Worm (Caenorhabditis elegans) whole organism, L4 larva: ENCODE measurements around the gene egl-45.

ENCODE experiments used
- D1046.2 ChIP-seq: fragments of 200-800 bp; sonication (Bioruptor generic); IDR thresholded peaks from 2 replicates; pipeline ENCODE4 v1.3.6; 2022; ENCODE audit warnings: missing genetic modification characterization, missing compliant biosample characterization
- T20F7.1 ChIP-seq: fragments of 200-800 bp; sonication (Bioruptor generic); optimal IDR thresholded peaks from 2 replicates; lab custom pipeline; 2018; ENCODE audit warnings: mild to moderate bottlenecking, missing genetic modification characterization, missing compliant biosample characterization
- T26A8.4 ChIP-seq: fragments of 200-800 bp; sonication (Bioruptor generic); IDR thresholded peaks from 2 replicates; pipeline ENCODE4 v1.3.6; 2022; ENCODE audit warnings: missing genetic modification characterization, missing compliant biosample characterization
- Y48G9A.11 ChIP-seq: fragments of 200-800 bp; sonication (Bioruptor generic); IDR thresholded peaks from 2 replicates; pipeline ENCODE4 v1.3.6; 2022; ENCODE audit warnings: missing genetic modification reagents, missing genetic modification characterization, missing compliant biosample characterization
- ZK546.5 ChIP-seq, 2 experiments: sonication (generic microtip); optimal IDR thresholded peaks; 2 replicates each; lab custom pipeline; 2017; ENCODE audit warnings: missing biosample characterization in 2 of 2, missing genetic modification characterization in 2 of 2
- aha-1 ChIP-seq: fragments of 150-350 bp; peaks from one replicate; lab custom pipeline; 2014; ENCODE audit warnings: missing biosample characterization, missing genetic modification characterization
- ama-1 ChIP-seq: fragments of 150-350 bp; optimal IDR thresholded peaks from 2 replicates; lab custom pipeline; 2014; ENCODE audit warnings: inconsistent platforms, mixed read lengths
- ceh-28 ChIP-seq: fragments of 150-350 bp; optimal IDR thresholded peaks from 2 replicates; lab custom pipeline; 2014; ENCODE audit warnings: missing biosample characterization, missing genetic modification reagents, missing genetic modification characterization
- cey-2 ChIP-seq: sonication (generic microtip); optimal IDR thresholded peaks from 3 replicates; lab custom pipeline; 2017; ENCODE audit warnings: missing genetic modification characterization, mild to moderate bottlenecking, missing compliant biosample characterization, antibody characterized with exemption, borderline replicate concordance; ENCODE audit not compliant: insufficient read depth
- ctbp-1 ChIP-seq: fragments of 200-800 bp; sonication (Bioruptor generic); IDR thresholded peaks from 2 replicates; pipeline ENCODE4 v1.3.6; 2022; ENCODE audit warnings: missing genetic modification reagents, missing genetic modification characterization, missing compliant biosample characterization
- daf-16 ChIP-seq, 3 experiments: sonication (generic microtip); optimal IDR thresholded peaks; 2 replicates each; lab custom pipeline; 2016 to 2017; ENCODE audit warnings: missing genetic modification characterization in 3 of 3, missing genetic modification reagents in 3 of 3, mild to moderate bottlenecking in 2 of 3, missing compliant biosample characterization in 2 of 3, missing biosample characterization in 1 of 3, moderate library complexity in 1 of 3
- dmd-8 ChIP-seq: fragments of 200-800 bp; sonication (Bioruptor generic); IDR thresholded peaks from 2 replicates; pipeline ENCODE4 v1.3.6; 2022; ENCODE audit warnings: missing genetic modification characterization, missing compliant biosample characterization
- duxl-1 ChIP-seq: sonication (generic microtip); optimal IDR thresholded peaks from 2 replicates; lab custom pipeline; 2016; ENCODE audit warnings: mild to moderate bottlenecking, missing genetic modification characterization, moderate library complexity, missing compliant biosample characterization; ENCODE audit not compliant: poor library complexity
- dve-1 ChIP-seq: sonication (generic microtip); optimal IDR thresholded peaks from 2 replicates; lab custom pipeline; 2017; ENCODE audit warnings: antibody characterized with exemption, mild to moderate bottlenecking, missing genetic modification characterization, missing compliant biosample characterization; ENCODE audit not compliant: insufficient read depth
- egl-27 ChIP-seq: sonication (generic microtip); optimal IDR thresholded peaks from 3 replicates; lab custom pipeline; 2017; ENCODE audit warnings: missing biosample characterization, missing genetic modification reagents, missing genetic modification characterization
- fos-1 ChIP-seq: fragments of 150-350 bp; optimal IDR thresholded peaks from 2 replicates; lab custom pipeline; 2014; ENCODE audit warnings: missing biosample characterization, missing genetic modification characterization
- hif-1 ChIP-seq, 2 experiments: sonication (generic microtip); optimal IDR thresholded peaks; 2 replicates each; lab custom pipeline; 2016 to 2017; ENCODE audit warnings: missing compliant biosample characterization in 2 of 2, missing genetic modification characterization in 2 of 2, missing genetic modification reagents in 2 of 2, missing genotype in 2 of 2, mild to moderate bottlenecking in 1 of 2
- mxl-3 ChIP-seq: fragments of 200-800 bp; sonication (Bioruptor generic); optimal IDR thresholded peaks from 2 replicates; lab custom pipeline; 2018; ENCODE audit warnings: mild to moderate bottlenecking, missing genetic modification characterization, missing compliant biosample characterization
- nhr-6 ChIP-seq: fragments of 150-350 bp; optimal IDR thresholded peaks from 2 replicates; lab custom pipeline; 2014; ENCODE audit warnings: missing biosample characterization, missing genetic modification characterization
- nhr-77 ChIP-seq: fragments of 150-350 bp; optimal IDR thresholded peaks from 2 replicates; lab custom pipeline; 2014; ENCODE audit warnings: missing biosample characterization, missing genetic modification characterization
- pqm-1 ChIP-seq: sonication (generic microtip); optimal IDR thresholded peaks from 2 replicates; lab custom pipeline; 2017; ENCODE audit warnings: missing biosample characterization, missing genetic modification characterization
- rbr-2 ChIP-seq: sonication (generic microtip); optimal IDR thresholded peaks from 2 replicates; lab custom pipeline; 2016; ENCODE audit warnings: missing genotype, missing genetic modification characterization, missing compliant biosample characterization
- set-16 ChIP-seq: fragments of 200-800 bp; sonication (Bioruptor generic); IDR thresholded peaks from 2 replicates; pipeline ENCODE4 v1.3.6; 2022; ENCODE audit warnings: missing genetic modification reagents, missing genetic modification characterization, missing compliant biosample characterization
- snpc-1.2 ChIP-seq: fragments of 200-800 bp; sonication (Bioruptor generic); IDR thresholded peaks from 2 replicates; pipeline ENCODE4 v1.3.6; 2022; ENCODE audit warnings: missing genetic modification reagents, missing genetic modification characterization, missing compliant biosample characterization
- spr-1 ChIP-seq: sonication (generic microtip); optimal IDR thresholded peaks from 2 replicates; lab custom pipeline; 2016; ENCODE audit warnings: mild to moderate bottlenecking, missing genetic modification characterization, missing compliant biosample characterization
- spr-3 ChIP-seq: fragments of 200-800 bp; sonication (Bioruptor generic); optimal IDR thresholded peaks from 2 replicates; lab custom pipeline; 2018; ENCODE audit warnings: mild to moderate bottlenecking, missing genetic modification characterization, missing compliant biosample characterization
- unc-62 ChIP-seq, 3 experiments: fragments of 150-350 bp in 1 of 3; sonication (generic microtip); optimal IDR thresholded peaks in 2 of 3; peaks in 1 of 3; 1 replicate in 1 of 3; 2 replicates in 2 of 3; lab custom pipeline; 2014 to 2017; ENCODE audit warnings: missing biosample characterization in 3 of 3, missing genetic modification characterization in 3 of 3, missing genetic modification reagents in 3 of 3, missing genotype in 1 of 3
- vab-7 ChIP-seq: fragments of 200-800 bp; sonication (Bioruptor generic); IDR thresholded peaks from 2 replicates; pipeline ENCODE4 v1.3.6; 2022; ENCODE audit warnings: missing genetic modification reagents, missing genetic modification characterization, missing compliant biosample characterization
- zip-11 ChIP-seq: fragments of 200-800 bp; sonication (Bioruptor generic); IDR thresholded peaks from 2 replicates; pipeline ENCODE4 v1.3.6; 2022; ENCODE audit warnings: missing genetic modification characterization, missing compliant biosample characterization
- zip-2 ChIP-seq: fragments of 150-350 bp; optimal IDR thresholded peaks from 2 replicates; lab custom pipeline; 2014; ENCODE audit warnings: missing biosample characterization, missing genetic modification characterization
- ztf-7 ChIP-seq: fragments of 150-350 bp; optimal IDR thresholded peaks from 2 replicates; lab custom pipeline; 2014; ENCODE audit warnings: missing biosample characterization, missing genetic modification characterization

Gene egl-45

DNA sequence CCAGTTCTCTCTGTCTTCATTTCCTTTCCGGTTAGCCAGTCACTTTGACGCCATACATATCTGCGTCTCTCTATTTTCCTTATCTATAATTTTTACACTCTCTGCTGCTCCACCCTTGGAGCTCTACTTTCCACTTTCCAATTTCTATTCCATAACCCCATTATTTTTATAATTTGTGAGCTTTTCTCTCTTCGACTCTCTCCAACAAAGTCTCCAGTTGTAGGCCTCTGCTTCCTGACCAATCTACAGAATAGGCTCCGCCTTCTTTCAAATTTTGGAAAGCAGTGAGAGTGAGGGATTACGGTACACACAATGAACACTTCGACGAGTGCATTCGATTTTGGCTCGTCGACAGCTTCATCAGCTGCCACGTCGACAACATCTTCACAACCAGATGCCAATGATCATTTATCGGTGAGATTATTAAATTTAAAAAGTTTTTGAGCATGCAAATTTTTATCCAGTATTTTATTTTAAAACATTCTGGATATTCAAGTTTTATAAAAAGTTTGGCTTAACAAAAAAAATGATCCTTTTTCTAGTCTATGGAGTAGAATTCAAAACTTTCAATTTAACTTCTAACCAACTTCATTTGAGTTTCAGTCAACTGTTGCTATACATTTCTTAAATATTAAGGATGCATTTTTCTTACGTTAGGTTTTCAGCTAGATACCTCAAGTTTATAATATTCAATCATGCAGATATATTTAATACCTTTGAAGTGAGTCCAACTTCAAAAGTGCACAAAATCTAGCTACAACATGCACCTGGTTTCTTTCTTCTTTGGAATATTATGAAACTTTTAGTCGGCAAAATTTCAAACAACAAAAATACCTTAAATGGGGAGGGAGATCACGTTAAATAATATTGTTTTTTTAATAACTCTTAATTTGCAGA, 14.0 kb downstream of the egl-45 start, which contains the start of gene egl-5:
egl-5 (plus strand) TSS at position 216 of the 897 bp plus-strand sequence.
- TF ChIP-seq ceh-28 (no peak), nhr-6 (tag; lab: Kevin White, UChicago) (peak; percentile 100), spr-1 (tag; lab: Kevin White, UChicago) (no peak)

DNA sequence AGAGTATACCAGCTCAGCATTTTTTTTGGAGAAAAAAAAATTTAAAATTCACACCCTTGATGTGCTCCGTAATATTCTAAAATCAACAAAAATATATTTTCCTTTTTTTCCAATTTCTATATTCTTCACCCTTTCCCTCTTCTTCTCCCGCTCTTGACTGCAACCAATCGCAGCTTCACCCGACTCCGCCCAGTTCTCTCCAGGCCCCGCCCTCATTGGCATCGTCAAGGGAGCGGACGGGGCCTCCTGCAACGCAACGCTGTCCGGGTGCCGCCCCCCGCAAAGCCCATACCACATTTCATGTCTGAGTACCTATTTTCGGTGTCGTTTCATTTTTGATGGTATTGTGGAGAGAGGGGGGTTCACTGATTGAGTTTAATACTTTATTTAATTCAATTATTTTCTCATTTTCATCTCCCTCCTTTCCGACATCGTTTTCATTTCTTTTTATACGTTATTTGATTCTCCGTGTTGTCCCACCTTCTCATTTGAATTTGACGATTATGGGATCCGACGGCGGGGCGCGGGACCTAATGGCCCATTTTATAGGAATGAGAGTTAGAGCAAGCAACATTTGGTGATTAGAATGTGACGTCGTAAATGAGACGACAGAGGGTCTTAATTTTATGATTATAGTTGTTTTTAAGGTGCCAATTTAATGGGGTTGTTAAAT, 16.1 kb downstream of the egl-45 start:
- TF ChIP-seq pqm-1 (tag; lab: Kevin White, UChicago): no peak
- TF ChIP-seq vab-7 (GFP tag; lab: Robert Waterston, UW): no peak
- no peak for TF ChIP-seq ZK546.5 (tag; optimal IDR thresholded peaks at IDR 0.05; lab: Kevin White, UChicago)
- TF ChIP-seq duxl-1 (tag; lab: Kevin White, UChicago): peak; percentile 62
- peak; percentile 91 for TF ChIP-seq set-16 (GFP tag; lab: Robert Waterston, UW)
- TF ChIP-seq unc-62 (GFP tag; optimal IDR thresholded peaks at IDR 0.05 in 1 of 2; lab: Kevin White, UChicago): peak in 1 of 2 experiments; percentile 12
- no peak for TF ChIP-seq unc-62 (tag; optimal IDR thresholded peaks at IDR 0.05; lab: Kevin White, UChicago)
- no peak for TF ChIP-seq zip-11

DNA sequence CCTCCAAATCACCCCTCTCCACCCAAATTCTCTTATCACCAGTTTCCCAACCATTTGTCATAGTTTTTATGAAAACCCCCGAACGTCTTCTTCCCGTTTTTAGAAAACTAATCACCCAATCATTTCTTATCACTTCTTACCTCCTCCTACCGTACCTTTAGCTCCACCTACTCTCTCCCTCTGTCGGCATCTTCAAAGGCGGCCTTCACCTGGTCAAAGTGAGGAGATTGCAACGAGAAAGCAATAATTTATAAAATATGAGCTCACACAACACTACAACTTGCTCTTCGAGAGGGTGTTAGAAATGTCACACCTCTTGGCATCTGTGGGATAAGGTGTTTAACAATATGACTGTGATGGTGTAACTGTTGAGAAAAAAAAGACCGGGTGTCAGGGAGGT, 19.4 kb downstream of the egl-45 start:
- TF ChIP-seq egl-27 (tag; lab: Kevin White, UChicago) (no peak), ztf-7 (tag; lab: Kevin White, UChicago) (no peak), daf-16 (GFP tag; optimal IDR thresholded peaks at IDR 0.05; lab: Kevin White, UChicago) (no peak), daf-16 (tag; optimal IDR thresholded peaks at IDR 0.05; lab: Kevin White, UChicago) (no peak), zip-2 (no peak), spr-3 (GFP tag; lab: Kevin White, UChicago) (no peak), fos-1 (tag; lab: Kevin White, UChicago) (no peak), mxl-3 (GFP tag; lab: Kevin White, UChicago) (no peak), hif-1 (tag; optimal IDR thresholded peaks at IDR 0.05; lab: Kevin White, UChicago) (no peak), Y48G9A.11 (GFP tag; lab: Robert Waterston, UW) (no peak), snpc-1.2 (no peak), aha-1 (tag; lab: Kevin White, UChicago) (no peak), nhr-77 (tag; lab: Kevin White, UChicago) (no peak), T26A8.4 (GFP tag; lab: Robert Waterston, UW) (no peak)

DNA sequence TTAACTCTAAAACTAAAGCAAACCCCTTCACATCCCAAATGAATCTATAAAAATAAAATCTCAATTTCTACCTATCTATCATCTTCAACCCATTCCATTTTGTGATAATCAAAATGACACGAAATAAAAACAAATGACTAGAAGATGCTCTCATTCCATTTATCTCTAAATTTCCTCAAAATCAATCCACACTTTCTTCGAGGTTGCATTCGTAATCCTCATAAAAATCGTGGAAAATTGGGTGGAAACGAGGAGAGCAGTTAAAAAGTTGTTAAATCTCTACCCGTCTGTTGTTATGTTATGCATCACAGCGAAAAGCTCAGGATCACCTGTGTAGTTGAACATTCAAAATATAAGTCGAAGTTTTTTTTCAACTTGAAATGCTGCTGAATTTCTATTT, 21.5 kb downstream of the egl-45 start:
- TF ChIP-seq zip-2 (no peak), Y48G9A.11 (GFP tag; lab: Robert Waterston, UW) (no peak), D1046.2 (GFP tag; lab: Robert Waterston, UW) (no peak), dmd-8 (GFP tag; lab: Robert Waterston, UW) (no peak), ctbp-1 (GFP tag; lab: Robert Waterston, UW) (no peak), T20F7.1 (GFP tag; lab: Kevin White, UChicago) (no peak), cey-2 (no peak), dve-1 (tag; lab: Kevin White, UChicago) (no peak), rbr-2 (tag; lab: Kevin White, UChicago) (no peak), ama-1 (no peak)
